Worm (Caenorhabditis elegans): ENCODE data around the gene str-261.

Gene str-261

ce11 chrIII:11107327-11107726 is 33.0 kb downstream of the str-261 start:
- no peak for TF ChIP-seq odd-2 (tag; optimal IDR thresholded peaks at IDR 0.05)
- no peak for TF ChIP-seq che-1 (tag; optimal IDR thresholded peaks at IDR 0.05)
- no peak for TF ChIP-seq ceh-24 (tag; optimal IDR thresholded peaks at IDR 0.05)
- no peak for TF ChIP-seq pax-1 (tag; optimal IDR thresholded peaks at IDR 0.05)
- TF ChIP-seq nhr-11 (tag; optimal IDR thresholded peaks at IDR 0.05): no peak
- TF ChIP-seq hlh-6 (tag; optimal IDR thresholded peaks at IDR 0.05): no peak
- TF ChIP-seq dve-1 (tag; optimal IDR thresholded peaks at IDR 0.05): no peak
- TF ChIP-seq ref-2 (tag; optimal IDR thresholded peaks at IDR 0.05): no peak
- no peak for TF ChIP-seq K02D7.2 (tag; optimal IDR thresholded peaks at IDR 0.05)
- no peak for TF ChIP-seq ceh-18 (tag; optimal IDR thresholded peaks at IDR 0.05)
- no peak for TF ChIP-seq zip-5 (tag; optimal IDR thresholded peaks at IDR 0.05)
- no peak for TF ChIP-seq hlh-30 (tag; optimal IDR thresholded peaks at IDR 0.05; ENCODE audit: insufficient read depth)
- no peak for TF ChIP-seq ceh-31 (tag; optimal IDR thresholded peaks at IDR 0.05)
- TF ChIP-seq ceh-22 (tag; optimal IDR thresholded peaks at IDR 0.05): no peak
- TF ChIP-seq sox-2 (GFP tag; IDR thresholded peaks at IDR 0.05): no peak
- TF ChIP-seq hlh-15 (tag; optimal IDR thresholded peaks at IDR 0.05): no peak

DNA sequence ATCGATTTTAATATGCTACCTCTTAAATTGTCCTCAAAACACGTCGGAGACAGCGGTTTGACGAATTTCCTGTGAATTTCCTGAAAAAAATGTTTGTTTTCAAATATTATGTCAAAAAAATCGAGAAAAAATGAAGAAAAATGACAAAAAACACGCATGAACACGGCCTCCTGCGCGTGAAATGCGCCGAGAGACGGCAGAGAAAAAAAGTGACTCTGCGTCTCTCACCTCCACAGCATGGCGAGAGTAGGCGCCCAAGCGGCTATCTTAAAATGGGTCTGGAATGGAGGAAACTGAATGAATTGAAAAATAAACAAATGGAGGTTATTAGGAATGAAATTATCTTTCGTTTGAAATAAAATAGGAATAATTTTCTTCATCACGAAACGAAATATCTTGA is 36.4 kb downstream of the str-261 start:
- TF ChIP-seq unc-86 (tag; optimal IDR thresholded peaks at IDR 0.05) (peak; percentile 13), C08G9.2 (tag; optimal IDR thresholded peaks at IDR 0.05) (peak; percentile 6), unc-42 (tag; optimal IDR thresholded peaks at IDR 0.05) (peak; percentile 1), ceh-34 (tag; optimal IDR thresholded peaks at IDR 0.05) (peak; percentile 9), pha-2 (tag; optimal IDR thresholded peaks at IDR 0.05) (peak; percentile 15), ztf-16 (tag; optimal IDR thresholded peaks at IDR 0.05) (peak; percentile 10), madf-2 (tag; optimal IDR thresholded peaks at IDR 0.05) (no peak), ceh-31 (tag; optimal IDR thresholded peaks at IDR 0.05) (peak; percentile 74), nfya-1 (tag; optimal IDR thresholded peaks at IDR 0.05) (peak; percentile 17), K02D7.2 (tag; optimal IDR thresholded peaks at IDR 0.05) (no peak), tbx-2 (tag; optimal IDR thresholded peaks at IDR 0.05) (peak; percentile 5), ttx-3 (tag; optimal IDR thresholded peaks at IDR 0.05) (no peak), ceh-48 (tag; optimal IDR thresholded peaks at IDR 0.05) (peak; percentile 21), che-1 (tag; optimal IDR thresholded peaks at IDR 0.05) (peak; percentile 10), ref-2 (tag; optimal IDR thresholded peaks at IDR 0.05) (peak; percentile 21), ceh-18 (tag; optimal IDR thresholded peaks at IDR 0.05) (no peak)

DNA sequence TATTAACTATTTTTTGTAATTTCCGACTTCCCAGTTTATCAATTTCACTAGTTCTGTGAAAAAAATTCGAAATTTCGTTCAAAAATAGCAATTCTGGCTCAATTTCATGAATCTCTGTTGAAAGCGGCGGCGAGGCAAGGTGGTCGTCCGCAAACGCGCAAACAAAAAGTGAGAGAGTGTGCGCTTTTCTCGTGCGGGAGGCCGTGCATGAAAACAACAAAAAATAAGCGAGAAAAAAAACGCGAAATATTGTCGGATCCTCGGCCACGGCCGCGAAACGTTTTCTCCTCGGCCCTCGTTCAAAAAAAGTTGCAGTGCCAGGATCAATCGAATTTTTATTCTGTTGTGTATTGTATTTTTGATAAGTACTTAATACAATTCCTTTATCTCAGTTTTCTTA is 38.4 kb downstream of the str-261 start:
- TF ChIP-seq C08G9.2 (tag; optimal IDR thresholded peaks at IDR 0.05) (peak; percentile 41), ceh-31 (tag; optimal IDR thresholded peaks at IDR 0.05) (peak; percentile 61), ets-4 (tag; optimal IDR thresholded peaks at IDR 0.05) (peak; percentile 54), tbx-2 (tag; optimal IDR thresholded peaks at IDR 0.05) (peak; percentile 42), ztf-16 (tag; optimal IDR thresholded peaks at IDR 0.05) (no peak)

DNA sequence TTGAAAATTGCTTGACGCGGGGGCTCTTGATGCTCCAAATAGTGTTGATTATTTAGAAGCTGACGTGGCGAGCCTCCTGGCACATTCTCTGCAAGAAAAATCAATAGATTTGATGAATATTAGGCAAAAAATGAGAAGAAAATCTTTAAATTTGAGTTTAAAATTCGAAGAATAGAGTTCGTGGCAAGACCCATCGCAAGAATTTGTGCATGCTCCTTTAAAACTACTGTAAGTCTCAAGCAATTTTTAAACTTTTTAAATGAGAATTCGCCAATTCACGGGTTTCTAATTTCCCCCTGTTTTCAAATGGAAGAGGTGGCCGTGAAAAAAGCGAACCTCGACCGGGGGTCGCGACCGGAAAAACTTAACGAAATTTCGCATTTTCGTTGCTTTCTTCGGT is 39.5 kb downstream of the str-261 start:
- TF ChIP-seq dmd-4 (tag; optimal IDR thresholded peaks at IDR 0.05; ENCODE audit: borderline replicate concordance): no peak
- no peak for TF ChIP-seq C38D4.7 (GFP tag; optimal IDR thresholded peaks at IDR 0.05)
- no peak for TF ChIP-seq ceh-34 (tag; optimal IDR thresholded peaks at IDR 0.05)
- TF ChIP-seq hlh-15 (tag; optimal IDR thresholded peaks at IDR 0.05): no peak
- no peak for TF ChIP-seq fkh-10 (GFP tag; optimal IDR thresholded peaks at IDR 0.05)
- no peak for TF ChIP-seq mec-3 (tag; optimal IDR thresholded peaks at IDR 0.05; ENCODE audit: borderline replicate concordance)
- no peak for TF ChIP-seq nhr-232 (tag; optimal IDR thresholded peaks at IDR 0.05)
- TF ChIP-seq pqm-1 (tag; optimal IDR thresholded peaks at IDR 0.05): no peak
- no peak for TF ChIP-seq pros-1 (tag; optimal IDR thresholded peaks at IDR 0.05)
- no peak for TF ChIP-seq tbx-2 (tag; optimal IDR thresholded peaks at IDR 0.05)
- no peak for TF ChIP-seq lim-6 (tag; optimal IDR thresholded peaks at IDR 0.05)
- no peak for TF ChIP-seq ceh-19 (GFP tag; optimal IDR thresholded peaks at IDR 0.05)
- no peak for TF ChIP-seq fax-1 (tag; optimal IDR thresholded peaks at IDR 0.05)

All from whole organism, late embryonic.